Worm (Caenorhabditis elegans) whole organism, L2 larva: ENCODE measurements around the gene egl-5.

Experiments used
- R02D3.7 ChIP-seq: fragments of 150-350 bp; optimal IDR thresholded peaks from 2 replicates; lab custom pipeline; 2014; ENCODE audit warnings: missing biosample characterization, missing genetic modification characterization
- aly-2 ChIP-seq: fragments of 150-350 bp; optimal IDR thresholded peaks from 2 replicates; lab custom pipeline; 2014; ENCODE audit warnings: missing biosample characterization, missing genetic modification characterization
- ama-1 ChIP-seq: fragments of 150-350 bp; optimal IDR thresholded peaks from 2 replicates; lab custom pipeline; 2018; ENCODE audit warnings: inconsistent platforms
- ceh-16 ChIP-seq: fragments of 150-350 bp; optimal IDR thresholded peaks from 2 replicates; lab custom pipeline; 2014; ENCODE audit warnings: missing biosample characterization, missing genetic modification characterization
- egl-27 ChIP-seq: sonication (generic microtip); optimal IDR thresholded peaks from 3 replicates; lab custom pipeline; 2017; ENCODE audit warnings: missing biosample characterization, missing genetic modification reagents, missing genetic modification characterization
- elt-1 ChIP-seq: fragments of 150-350 bp; optimal IDR thresholded peaks from 2 replicates; lab custom pipeline; 2014; ENCODE audit warnings: missing biosample characterization, missing genetic modification characterization
- nhr-10 ChIP-seq: sonication (generic microtip); optimal IDR thresholded peaks from 2 replicates; lab custom pipeline; 2017; ENCODE audit warnings: missing biosample characterization, missing genetic modification characterization
- nhr-77 ChIP-seq: fragments of 150-350 bp; optimal IDR thresholded peaks from 2 replicates; lab custom pipeline; 2014; ENCODE audit warnings: missing biosample characterization, missing genetic modification characterization
- peb-1 ChIP-seq: fragments of 150-350 bp; optimal IDR thresholded peaks from 2 replicates; lab custom pipeline; 2014; ENCODE audit warnings: missing biosample characterization, missing genetic modification characterization
- unc-39 ChIP-seq: fragments of 150-350 bp; optimal IDR thresholded peaks from 2 replicates; lab custom pipeline; 2014; ENCODE audit warnings: missing biosample characterization, missing genetic modification characterization
- ztf-11 ChIP-seq: sonication (generic microtip); optimal IDR thresholded peaks from 2 replicates; lab custom pipeline; 2017; ENCODE audit warnings: missing biosample characterization, missing genetic modification characterization

DNA sequence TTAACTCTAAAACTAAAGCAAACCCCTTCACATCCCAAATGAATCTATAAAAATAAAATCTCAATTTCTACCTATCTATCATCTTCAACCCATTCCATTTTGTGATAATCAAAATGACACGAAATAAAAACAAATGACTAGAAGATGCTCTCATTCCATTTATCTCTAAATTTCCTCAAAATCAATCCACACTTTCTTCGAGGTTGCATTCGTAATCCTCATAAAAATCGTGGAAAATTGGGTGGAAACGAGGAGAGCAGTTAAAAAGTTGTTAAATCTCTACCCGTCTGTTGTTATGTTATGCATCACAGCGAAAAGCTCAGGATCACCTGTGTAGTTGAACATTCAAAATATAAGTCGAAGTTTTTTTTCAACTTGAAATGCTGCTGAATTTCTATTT, 7.2 kb upstream of the egl-5 start:
- TF ChIP-seq R02D3.7 (tag; lab: Kevin White, UChicago) (no peak), ztf-11 (tag; lab: Kevin White, UChicago) (no peak), elt-1 (tag; lab: Kevin White, UChicago) (no peak), ceh-16 (tag; lab: Kevin White, UChicago) (no peak), nhr-77 (tag; lab: Kevin White, UChicago) (no peak), aly-2 (tag; lab: Kevin White, UChicago) (no peak), unc-39 (no peak), ama-1 (no peak), nhr-10 (no peak), egl-27 (no peak), peb-1 (tag; lab: Kevin White, UChicago) (no peak)
